Worm (Caenorhabditis elegans) whole organism, L4 larva: Measurements from ENCODE around the gene C07A9.9.

ENCODE experiments used
- R02D3.7 ChIP-seq: fragments of 150-350 bp; sonication (generic microtip); optimal IDR thresholded peaks from 3 replicates; lab custom pipeline; 2014; ENCODE audit warnings: missing biosample characterization, missing genetic modification characterization
- T26A8.4 ChIP-seq: fragments of 200-800 bp; sonication (Bioruptor generic); IDR thresholded peaks from 2 replicates; pipeline ENCODE4 v1.3.6; 2022; ENCODE audit warnings: missing genetic modification characterization, missing compliant biosample characterization
- Y105C5A.15 ChIP-seq: fragments of 200-800 bp; sonication (Bioruptor generic); IDR thresholded peaks from 2 replicates; pipeline ENCODE4 v1.3.6; 2022; ENCODE audit warnings: missing genetic modification characterization, missing compliant biosample characterization
- Y48G9A.11 ChIP-seq: fragments of 200-800 bp; sonication (Bioruptor generic); IDR thresholded peaks from 2 replicates; pipeline ENCODE4 v1.3.6; 2022; ENCODE audit warnings: missing genetic modification reagents, missing genetic modification characterization, missing compliant biosample characterization
- Y75B8A.6 ChIP-seq: fragments of 200-800 bp; sonication (Bioruptor generic); IDR thresholded peaks from 2 replicates; pipeline ENCODE4 v1.3.6; 2022; ENCODE audit warnings: missing genetic modification reagents, missing genetic modification characterization, missing compliant biosample characterization
- ZK337.2 ChIP-seq: fragments of 200-800 bp; sonication (Bioruptor generic); IDR thresholded peaks from 2 replicates; pipeline ENCODE4 v1.3.6; 2022; ENCODE audit warnings: missing genetic modification reagents, missing genetic modification characterization, missing compliant biosample characterization
- ZK546.5 ChIP-seq, 2 experiments: sonication (generic microtip); optimal IDR thresholded peaks; 2 replicates each; lab custom pipeline; 2017; ENCODE audit warnings: missing biosample characterization in 2 of 2, missing genetic modification characterization in 2 of 2
- aha-1 ChIP-seq: fragments of 150-350 bp; peaks from one replicate; lab custom pipeline; 2014; ENCODE audit warnings: missing biosample characterization, missing genetic modification characterization
- ama-1 ChIP-seq: fragments of 150-350 bp; optimal IDR thresholded peaks from 2 replicates; lab custom pipeline; 2014; ENCODE audit warnings: inconsistent platforms, mixed read lengths
- arid-1 ChIP-seq: fragments of 200-800 bp; sonication (Bioruptor generic); conservative IDR thresholded peaks from 2 replicates; pipeline ENCODE4 v1.3.6; 2022; ENCODE audit warnings: missing genetic modification reagents, missing genetic modification characterization, missing compliant biosample characterization
- ceh-28 ChIP-seq: fragments of 150-350 bp; optimal IDR thresholded peaks from 2 replicates; lab custom pipeline; 2014; ENCODE audit warnings: missing biosample characterization, missing genetic modification reagents, missing genetic modification characterization
- ceh-32 ChIP-seq: sonication (generic microtip); optimal IDR thresholded peaks from 2 replicates; lab custom pipeline; 2016; ENCODE audit warnings: mild to moderate bottlenecking, missing genetic modification characterization, missing compliant biosample characterization; ENCODE audit not compliant: poor library complexity
- ceh-62 ChIP-seq: sonication (generic microtip); optimal IDR thresholded peaks from 2 replicates; lab custom pipeline; 2017; ENCODE audit warnings: missing biosample characterization, missing genetic modification characterization
- ceh-82 ChIP-seq: sonication (generic microtip); optimal IDR thresholded peaks from 2 replicates; lab custom pipeline; 2017; ENCODE audit warnings: missing biosample characterization, missing genetic modification characterization
- cey-2 ChIP-seq: sonication (generic microtip); optimal IDR thresholded peaks from 3 replicates; lab custom pipeline; 2017; ENCODE audit warnings: missing genetic modification characterization, mild to moderate bottlenecking, missing compliant biosample characterization, antibody characterized with exemption, borderline replicate concordance; ENCODE audit not compliant: insufficient read depth
- ctbp-1 ChIP-seq: fragments of 200-800 bp; sonication (Bioruptor generic); IDR thresholded peaks from 2 replicates; pipeline ENCODE4 v1.3.6; 2022; ENCODE audit warnings: missing genetic modification reagents, missing genetic modification characterization, missing compliant biosample characterization
- daf-8 ChIP-seq: fragments of 200-800 bp; sonication (Bioruptor generic); IDR thresholded peaks from 2 replicates; pipeline ENCODE4 v1.3.6; 2022; ENCODE audit warnings: missing genetic modification characterization, missing compliant biosample characterization
- dmd-6 ChIP-seq: fragments of 200-800 bp; sonication (Bioruptor generic); IDR thresholded peaks from 2 replicates; pipeline ENCODE4 v1.3.6; 2022; ENCODE audit warnings: missing genetic modification reagents, missing genetic modification characterization, missing compliant biosample characterization
- duxl-1 ChIP-seq: sonication (generic microtip); optimal IDR thresholded peaks from 2 replicates; lab custom pipeline; 2016; ENCODE audit warnings: mild to moderate bottlenecking, missing genetic modification characterization, moderate library complexity, missing compliant biosample characterization; ENCODE audit not compliant: poor library complexity
- dve-1 ChIP-seq: sonication (generic microtip); optimal IDR thresholded peaks from 2 replicates; lab custom pipeline; 2017; ENCODE audit warnings: antibody characterized with exemption, mild to moderate bottlenecking, missing genetic modification characterization, missing compliant biosample characterization; ENCODE audit not compliant: insufficient read depth
- egl-43 ChIP-seq: fragments of 200-800 bp; sonication (Bioruptor generic); IDR thresholded peaks from 2 replicates; pipeline ENCODE4 v1.3.6; 2022; ENCODE audit warnings: missing genetic modification reagents, missing genetic modification characterization, missing compliant biosample characterization
- fos-1 ChIP-seq: fragments of 150-350 bp; optimal IDR thresholded peaks from 2 replicates; lab custom pipeline; 2014; ENCODE audit warnings: missing biosample characterization, missing genetic modification characterization
- gei-8 ChIP-seq: fragments of 200-800 bp; sonication (Bioruptor generic); optimal IDR thresholded peaks from 2 replicates; lab custom pipeline; 2018; ENCODE audit warnings: mild to moderate bottlenecking, missing genetic modification characterization, missing compliant biosample characterization
- hmg-1.1 ChIP-seq: fragments of 200-800 bp; sonication (Bioruptor generic); IDR thresholded peaks from 2 replicates; pipeline ENCODE4 v1.3.6; 2022; ENCODE audit warnings: missing genetic modification reagents, missing genetic modification characterization, missing compliant biosample characterization
- lin-29 ChIP-seq: fragments of 200-800 bp; sonication (Bioruptor generic); IDR thresholded peaks from 2 replicates; pipeline ENCODE4 v1.3.6; 2022; ENCODE audit warnings: missing genetic modification reagents, missing genetic modification characterization, missing compliant biosample characterization
- lir-3 ChIP-seq: sonication (generic microtip); optimal IDR thresholded peaks from 2 replicates; lab custom pipeline; 2016; ENCODE audit warnings: mild to moderate bottlenecking, missing genetic modification characterization, missing compliant biosample characterization
- madf-5 ChIP-seq, 2 experiments: fragments of 200-800 bp; sonication (Bioruptor generic); IDR thresholded peaks; 2 replicates each; pipeline ENCODE4 v1.3.6; 2022; ENCODE audit warnings: missing compliant biosample characterization in 2 of 2, missing genetic modification characterization in 2 of 2
- madf-9 ChIP-seq: fragments of 200-800 bp; sonication (Bioruptor generic); conservative IDR thresholded peaks from 2 replicates; pipeline ENCODE4 v1.3.6; 2022; ENCODE audit warnings: missing genetic modification reagents, missing genetic modification characterization, missing compliant biosample characterization
- mes-2 ChIP-seq: sonication (generic microtip); optimal IDR thresholded peaks from 2 replicates; lab custom pipeline; 2016; ENCODE audit warnings: missing genotype, mild to moderate bottlenecking, missing genetic modification characterization, missing compliant biosample characterization; ENCODE audit not compliant: poor library complexity, severe bottlenecking
- nhr-102 ChIP-seq: sonication (generic microtip); optimal IDR thresholded peaks from 2 replicates; lab custom pipeline; 2016; ENCODE audit warnings: mild to moderate bottlenecking, missing genetic modification characterization, moderate library complexity, missing compliant biosample characterization
- nhr-237 ChIP-seq: sonication (generic microtip); optimal IDR thresholded peaks from 2 replicates; lab custom pipeline; 2017; ENCODE audit warnings: missing biosample characterization, missing genetic modification characterization
- nhr-28 ChIP-seq: fragments of 150-350 bp; optimal IDR thresholded peaks from 2 replicates; lab custom pipeline; 2014; ENCODE audit warnings: missing biosample characterization, missing genetic modification characterization
- nhr-41 ChIP-seq: fragments of 200-800 bp; sonication (Bioruptor generic); IDR thresholded peaks from 2 replicates; pipeline ENCODE4 v1.3.6; 2022; ENCODE audit warnings: missing genetic modification reagents, missing genetic modification characterization, missing compliant biosample characterization
- nhr-42 ChIP-seq: fragments of 200-800 bp; sonication (Bioruptor generic); IDR thresholded peaks from 2 replicates; pipeline ENCODE4 v1.3.6; 2022; ENCODE audit warnings: missing genetic modification characterization, missing compliant biosample characterization
- nhr-77 ChIP-seq: fragments of 150-350 bp; optimal IDR thresholded peaks from 2 replicates; lab custom pipeline; 2014; ENCODE audit warnings: missing biosample characterization, missing genetic modification characterization
- rbr-2 ChIP-seq: sonication (generic microtip); optimal IDR thresholded peaks from 2 replicates; lab custom pipeline; 2016; ENCODE audit warnings: missing genotype, missing genetic modification characterization, missing compliant biosample characterization
- snpc-4 ChIP-seq: fragments of 150-350 bp; optimal IDR thresholded peaks from 2 replicates; lab custom pipeline; 2014; ENCODE audit warnings: missing biosample characterization, missing genetic modification characterization
- spr-1 ChIP-seq: sonication (generic microtip); optimal IDR thresholded peaks from 2 replicates; lab custom pipeline; 2016; ENCODE audit warnings: mild to moderate bottlenecking, missing genetic modification characterization, missing compliant biosample characterization
- spr-3 ChIP-seq: fragments of 200-800 bp; sonication (Bioruptor generic); optimal IDR thresholded peaks from 2 replicates; lab custom pipeline; 2018; ENCODE audit warnings: mild to moderate bottlenecking, missing genetic modification characterization, missing compliant biosample characterization
- tra-1 ChIP-seq: fragments of 200-800 bp; sonication (Bioruptor generic); IDR thresholded peaks from 2 replicates; pipeline ENCODE4 v1.3.6; 2022; ENCODE audit warnings: missing genetic modification reagents, missing genetic modification characterization, missing compliant biosample characterization
- vab-7 ChIP-seq: fragments of 200-800 bp; sonication (Bioruptor generic); IDR thresholded peaks from 2 replicates; pipeline ENCODE4 v1.3.6; 2022; ENCODE audit warnings: missing genetic modification reagents, missing genetic modification characterization, missing compliant biosample characterization
- zfp-3 ChIP-seq: fragments of 200-800 bp; sonication (Bioruptor generic); conservative IDR thresholded peaks from 2 replicates; pipeline ENCODE4 v1.3.6; 2022; ENCODE audit warnings: missing genetic modification reagents, missing genetic modification characterization, missing compliant biosample characterization
- ztf-7 ChIP-seq: fragments of 150-350 bp; optimal IDR thresholded peaks from 2 replicates; lab custom pipeline; 2014; ENCODE audit warnings: missing biosample characterization, missing genetic modification characterization

The C07A9.9 gene

DNA sequence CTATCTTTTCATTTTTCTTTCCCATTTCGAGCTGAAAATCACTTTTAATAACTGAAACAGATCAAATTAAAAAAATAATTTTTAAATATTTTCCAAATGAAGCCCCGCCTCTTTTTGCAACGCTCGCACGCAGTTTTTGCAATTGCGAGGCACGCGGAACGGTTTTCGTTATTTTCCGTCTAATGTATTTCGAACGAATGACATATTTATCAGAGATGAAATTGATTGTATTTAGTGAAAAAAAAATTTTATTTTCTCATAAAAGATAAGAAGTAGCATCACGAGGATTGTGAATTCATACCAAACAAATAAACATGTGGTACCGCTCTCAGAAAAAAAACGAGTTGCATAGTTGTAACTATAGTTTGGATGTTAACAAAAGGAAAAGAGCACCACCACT is 37.6 kb downstream of the C07A9.9 start, which contains the start of gene rpac-19 (continued):
- TF ChIP-seq dmd-6 = peak; percentile 60
- TF ChIP-seq daf-8 (GFP tag; lab: Robert Waterston, UW) = no peak
- no peak for TF ChIP-seq ceh-32 (tag; lab: Kevin White, UChicago)
- TF ChIP-seq R02D3.7 (tag; lab: Kevin White, UChicago) = no peak
- TF ChIP-seq spr-3 (GFP tag; lab: Kevin White, UChicago) = no peak
- peak; percentile 20 for TF ChIP-seq nhr-28 (tag; lab: Kevin White, UChicago)
- peak; percentile 38; the same call in 1 of the 2 replicates for TF ChIP-seq nhr-42 (GFP tag; lab: Robert Waterston, UW)
- TF ChIP-seq Y75B8A.6 (GFP tag; lab: Robert Waterston, UW) = no peak
- 0 out of 2 replicates have a peak, but pooled peaks have one; percentile 37 for TF ChIP-seq vab-7 (GFP tag; lab: Robert Waterston, UW)
- TF ChIP-seq Y105C5A.15 = 0 out of 2 replicates have a peak, but pooled peaks have one; percentile 56

DNA sequence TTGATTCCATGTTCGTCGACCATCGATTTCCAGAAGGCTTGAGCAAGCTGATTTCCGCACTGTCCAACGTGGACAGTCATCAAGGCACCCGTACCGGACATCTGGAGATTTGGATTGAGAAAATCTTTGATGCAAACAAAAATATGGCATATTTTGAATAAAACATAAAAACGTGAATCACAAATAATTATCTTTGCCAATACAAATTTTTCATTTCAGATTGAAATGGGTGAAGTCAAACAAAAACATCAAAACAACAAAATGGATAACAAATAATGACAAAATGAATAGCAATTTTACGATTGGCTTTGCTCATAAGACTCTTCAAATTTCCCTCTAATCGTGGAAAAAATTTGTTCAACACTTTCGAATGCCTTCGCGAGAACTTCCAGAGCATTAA is 38.4 kb downstream of the C07A9.9 start, which contains the start of gene tbg-1:
Gene tbg-1, minus strand, starts transcription at position 101 of the 400 bp plus-strand sequence.
- TF ChIP-seq duxl-1 (tag; lab: Kevin White, UChicago) (no peak), nhr-237 (tag; lab: Kevin White, UChicago) (no peak), nhr-77 (tag; lab: Kevin White, UChicago) (no peak), ceh-82 (tag; lab: Kevin White, UChicago) (no peak), madf-5 (GFP tag; IDR thresholded peaks at IDR 0.05; lab: Robert Waterston, UW) (no peak), ztf-7 (tag; lab: Kevin White, UChicago) (no peak), snpc-4 (no peak), dmd-6 (no peak), ZK546.5 (tag; optimal IDR thresholded peaks at IDR 0.05; lab: Kevin White, UChicago) (no peak), madf-9 (no peak), spr-1 (tag; lab: Kevin White, UChicago) (no peak), ZK337.2 (GFP tag; lab: Robert Waterston, UW) (no peak), dve-1 (tag; lab: Kevin White, UChicago) (no peak), fos-1 (tag; lab: Kevin White, UChicago) (no peak), cey-2 (no peak), ctbp-1 (GFP tag; lab: Robert Waterston, UW) (no peak), ceh-62 (no peak)

DNA sequence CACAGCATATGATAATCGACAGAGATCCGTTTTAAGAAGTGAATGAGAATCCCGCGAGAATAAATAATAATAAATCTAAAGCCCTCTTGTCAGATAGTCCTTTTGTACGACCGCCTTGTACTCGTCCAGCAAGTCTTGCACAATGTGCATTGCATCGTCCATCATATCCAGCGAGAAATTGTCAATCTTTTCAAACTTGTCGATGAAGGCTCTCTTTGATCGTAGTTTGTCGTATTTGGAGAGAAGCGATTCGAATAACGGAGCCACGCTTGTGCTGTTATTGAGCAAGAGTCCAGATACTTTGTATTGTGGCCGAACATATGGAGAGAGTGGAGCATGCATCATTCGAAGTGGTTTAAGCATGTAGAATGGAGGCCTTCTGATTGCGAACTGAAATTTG is 40.8 kb downstream of the C07A9.9 start:
- TF ChIP-seq nhr-41 (GFP tag; lab: Robert Waterston, UW) (no peak), nhr-102 (no peak), mes-2 (tag; lab: Kevin White, UChicago) (peak; percentile 28), zfp-3 (GFP tag; lab: Robert Waterston, UW) (no peak), spr-3 (GFP tag; lab: Kevin White, UChicago) (no peak), Y48G9A.11 (GFP tag; lab: Robert Waterston, UW) (peak; percentile 21; the same call in 1 of the 2 replicates), ceh-28 (no peak), hmg-1.1 (0 out of 2 replicates have a peak, but pooled peaks have one; percentile 24), lin-29 (0 out of 2 replicates have a peak, but pooled peaks have one; percentile 26), rbr-2 (no peak), Y105C5A.15 (no peak), gei-8 (no peak), lir-3 (tag; lab: Kevin White, UChicago) (no peak), duxl-1 (tag; lab: Kevin White, UChicago) (peak; percentile 58), tra-1 (GFP tag; lab: Robert Waterston, UW) (0 out of 2 replicates have a peak, but pooled peaks have one; percentile 24), egl-43 (GFP tag; lab: Robert Waterston, UW) (0 out of 2 replicates have a peak, but pooled peaks have one; percentile 35), aha-1 (peak; percentile 17), T26A8.4 (GFP tag; lab: Robert Waterston, UW) (0 out of 2 replicates have a peak, but pooled peaks have one; percentile 32), arid-1 (GFP tag; lab: Robert Waterston, UW) (peak; percentile 25; the same call in 1 of the 2 replicates), madf-9 (peak; percentile 31; the same call in 1 of the 2 replicates), ama-1 (lab: Kevin White, UChicago) (peak; percentile 23)
